Worm (Caenorhabditis elegans) whole organism, young adult: Measurements from ENCODE around the gene rpoa-12.

Experiments used
- ccch-3 ChIP-seq: fragments of 200-800 bp; sonication (Bioruptor generic); optimal IDR thresholded peaks from 2 replicates; lab custom pipeline; 2018; ENCODE audit warnings: mild to moderate bottlenecking, missing genetic modification characterization, missing compliant biosample characterization
- nhr-90 ChIP-seq: sonication (generic microtip); optimal IDR thresholded peaks from 2 replicates; lab custom pipeline; 2016; ENCODE audit warnings: missing genotype, mild to moderate bottlenecking, missing genetic modification characterization, missing compliant biosample characterization
- rcor-1 ChIP-seq: fragments of 200-800 bp; sonication (Bioruptor generic); IDR thresholded peaks from 2 replicates; pipeline ENCODE4 v1.3.6; 2022; ENCODE audit warnings: missing genetic modification reagents, missing genetic modification characterization, missing compliant biosample characterization
- sdz-38 ChIP-seq: sonication (generic microtip); optimal IDR thresholded peaks from 2 replicates; lab custom pipeline; 2016; ENCODE audit warnings: missing genotype, missing genetic modification characterization, missing compliant biosample characterization
- snpc-4 ChIP-seq, 5 experiments: fragments of 150-350 bp in 1 of 5; sonication (generic microtip) in 4 of 5; optimal IDR thresholded peaks; 2 replicates each; lab custom pipeline; 2014 to 2018; ENCODE audit warnings: missing genetic modification characterization in 5 of 5, missing biosample characterization in 3 of 5, antibody characterized with exemption in 2 of 5, mild to moderate bottlenecking in 2 of 5, missing compliant biosample characterization in 2 of 5, missing genotype in 2 of 5, moderate library complexity in 2 of 5, missing genetic modification reagents in 1 of 5
- somi-1 ChIP-seq: fragments of 200-800 bp; sonication (Bioruptor generic); optimal IDR thresholded peaks from 2 replicates; lab custom pipeline; 2018; ENCODE audit warnings: mild to moderate bottlenecking, missing genetic modification characterization, missing compliant biosample characterization
- tbp1 ChIP-seq: fragments of 200-800 bp; sonication (Bioruptor generic); optimal IDR thresholded peaks from 2 replicates; lab custom pipeline; 2018; ENCODE audit warnings: mild to moderate bottlenecking, missing genetic modification characterization, missing compliant biosample characterization

DNA sequence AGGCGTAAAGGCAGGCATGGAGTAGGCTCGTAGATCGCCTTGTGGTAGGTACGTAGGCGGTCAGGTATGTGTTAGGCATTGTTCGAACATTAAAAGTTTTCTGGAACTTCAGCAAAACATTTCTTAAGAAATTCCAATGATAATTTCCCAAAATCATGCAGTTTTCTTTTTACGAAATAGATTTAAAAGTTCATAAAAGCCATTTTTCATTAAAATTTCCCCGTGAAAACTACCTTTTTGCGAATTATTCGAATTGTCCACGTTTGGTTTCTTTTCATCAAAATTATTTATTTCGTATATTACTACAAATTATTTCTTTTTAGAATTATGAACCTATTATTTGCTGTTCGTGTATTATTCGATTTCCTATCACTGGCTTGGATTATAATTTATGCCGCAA is 28.4 kb downstream of the rpoa-12 start, which contains the start of gene C15H11.13:
- TF ChIP-seq snpc-4 (GFP tag; optimal IDR thresholded peaks at IDR 0.05; lab: Kevin White, UChicago) (no peak), snpc-4 (tag; optimal IDR thresholded peaks at IDR 0.05; lab: Kevin White, UChicago) (no peak), sdz-38 (tag; lab: Kevin White, UChicago) (no peak), tbp1 (no peak), ccch-3 (GFP tag; lab: Kevin White, UChicago) (no peak), nhr-90 (tag; lab: Kevin White, UChicago) (no peak), rcor-1 (GFP tag; lab: Robert Waterston, UW) (no peak), somi-1 (GFP tag; lab: Kevin White, UChicago) (no peak)
